Worm (Caenorhabditis elegans): ENCODE measurements around the gene srv-28.

DNA sequence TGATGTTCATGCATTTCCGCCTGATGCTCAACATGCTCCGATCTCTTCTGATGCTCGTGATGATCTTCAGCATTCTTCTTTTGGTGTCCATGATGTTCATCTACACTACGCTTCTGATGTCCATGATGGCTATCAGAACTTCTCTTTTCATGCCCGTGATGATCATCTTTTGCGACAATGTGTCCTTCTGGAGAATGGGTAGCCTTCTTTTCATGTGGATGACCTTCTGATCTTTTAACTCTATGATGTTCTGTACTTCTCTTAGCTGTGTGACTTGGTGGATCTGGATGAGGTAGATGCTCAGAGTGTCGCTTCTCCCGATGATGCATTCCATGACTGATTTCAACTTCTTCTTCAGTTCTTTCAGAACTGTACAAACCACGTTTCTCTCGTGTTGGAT is 4.2 kb downstream of the srv-28 start:
- TF ChIP-seq C34B4.2 (tag; optimal IDR thresholded peaks at IDR 0.05) (no peak), snpc-4 (tag; optimal IDR thresholded peaks at IDR 0.05) (no peak), nhr-47 (tag; optimal IDR thresholded peaks at IDR 0.05) (no peak), alr-1 (tag; optimal IDR thresholded peaks at IDR 0.05; ENCODE audit: borderline replicate concordance) (no peak), isw-1 (GFP tag; IDR thresholded peaks at IDR 0.05) (no peak)

All from whole organism, L1 larva.